Worm (Caenorhabditis elegans): Measurements from ENCODE around the gene col-121.

DNA sequence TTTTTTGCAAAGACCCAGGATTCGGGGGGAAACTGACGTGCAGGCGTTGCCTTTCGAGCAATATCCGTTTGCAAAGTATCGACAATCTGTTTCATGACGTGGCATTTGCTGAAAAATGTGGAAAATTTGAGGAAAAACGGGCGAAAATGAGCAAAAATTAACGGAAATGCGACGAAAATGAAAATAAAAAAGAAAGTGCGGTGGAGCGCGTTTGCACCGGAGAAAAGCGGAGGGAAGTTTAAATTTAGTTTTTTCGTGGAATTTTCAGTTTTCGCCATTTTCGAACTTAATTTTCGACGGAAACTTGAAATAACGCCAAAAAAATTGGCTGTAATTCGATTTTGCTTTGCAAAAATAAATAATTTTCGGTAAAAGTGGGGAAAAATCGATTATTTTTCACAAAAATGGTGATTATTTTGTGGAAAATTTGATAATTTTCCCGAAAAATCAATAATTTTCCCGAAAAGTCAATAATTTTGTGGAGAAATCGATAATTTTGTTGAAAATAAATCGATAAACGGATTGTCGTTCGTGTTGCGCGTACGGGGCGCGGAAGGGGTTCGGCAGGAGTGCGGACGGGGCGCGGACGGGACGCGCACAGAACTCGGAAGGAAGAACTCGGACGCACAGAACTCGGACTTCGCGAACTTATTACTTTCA lies 7.9 kb upstream of the col-121 start:
- TF ChIP-seq nhr-11 (tag; optimal IDR thresholded peaks at IDR 0.05) (no peak), unc-62 (GFP tag; optimal IDR thresholded peaks at IDR 0.05 in 1 of 2) (peak in 1 of 2 experiments; percentile 23), unc-62 (tag; optimal IDR thresholded peaks at IDR 0.05) (no peak), dmd-6 (GFP tag; IDR thresholded peaks at IDR 0.05) (no peak), lin-13 (GFP tag; optimal IDR thresholded peaks at IDR 0.05) (no peak), nhr-41 (GFP tag; IDR thresholded peaks at IDR 0.05) (no peak)
